Fruit fly (Drosophila melanogaster) whole organism, adult: ENCODE data around the gene Unc-115b.

ENCODE experiments used
- CG11617 ChIP-seq: fragments of 200-800 bp; sonication (Bioruptor generic); optimal IDR thresholded peaks from 2 replicates; lab custom pipeline; 2017; ENCODE audit warnings: mild to moderate bottlenecking, missing biosample characterization, missing genetic modification reagents, missing genetic modification characterization
- CG12768 ChIP-seq: fragments of 200-800 bp; sonication (Bioruptor generic); optimal IDR thresholded peaks from 2 replicates; lab custom pipeline; 2017; ENCODE audit warnings: missing biosample characterization, missing genetic modification characterization, mild to moderate bottlenecking, moderate library complexity, missing genetic modification reagents
- CG1620 ChIP-seq: fragments of 200-800 bp; sonication (Bioruptor generic); optimal IDR thresholded peaks from 2 replicates; lab custom pipeline; 2016; ENCODE audit warnings: missing biosample characterization, missing genetic modification characterization
- CG7101 ChIP-seq: fragments of 200-800 bp; sonication (Bioruptor generic); optimal IDR thresholded peaks from 2 replicates; lab custom pipeline; 2018; ENCODE audit warnings: missing biosample characterization, mild to moderate bottlenecking, missing genetic modification characterization, moderate library complexity
- Clk ChIP-seq: fragments of 200-800 bp; sonication (Bioruptor generic); optimal IDR thresholded peaks from 2 replicates; lab custom pipeline; 2017; ENCODE audit warnings: missing biosample characterization, missing genetic modification characterization
- Crg-1 ChIP-seq: fragments of 200-800 bp; sonication (Bioruptor generic); optimal IDR thresholded peaks from 2 replicates; lab custom pipeline; 2016; ENCODE audit warnings: missing biosample characterization, missing genetic modification characterization
- Hr96 ChIP-seq: fragments of 200-800 bp; sonication (Bioruptor generic); optimal IDR thresholded peaks from 2 replicates; lab custom pipeline; 2016; ENCODE audit warnings: missing biosample characterization, missing genetic modification characterization
- bab1 ChIP-seq: fragments of 200-800 bp; sonication (Bioruptor generic); optimal IDR thresholded peaks from 3 replicates; lab custom pipeline; 2019; ENCODE audit warnings: missing biosample characterization, mild to moderate bottlenecking, missing genetic modification characterization, moderate library complexity
- ovo ChIP-seq: fragments of 200-800 bp; sonication (Bioruptor generic); optimal IDR thresholded peaks from 2 replicates; lab custom pipeline; 2016; ENCODE audit warnings: missing biosample characterization, missing genetic modification characterization
- pad ChIP-seq: fragments of 200-800 bp; sonication (Bioruptor generic); optimal IDR thresholded peaks from 3 replicates; lab custom pipeline; 2017; ENCODE audit warnings: missing biosample characterization, missing genetic modification characterization, mild to moderate bottlenecking, moderate library complexity, missing genetic modification reagents
- tj ChIP-seq: fragments of 200-800 bp; sonication (Bioruptor generic); optimal IDR thresholded peaks from 3 replicates; lab custom pipeline; 2017; ENCODE audit warnings: missing biosample characterization, mild to moderate bottlenecking, missing genetic modification characterization, moderate library complexity

- TF ChIP-seq ovo (GFP tag; lab: Kevin White, UChicago) (no peak), CG7101 (tag; lab: Kevin White, UChicago) (no peak), Hr96 (GFP tag; lab: Kevin White, UChicago) (no peak), CG1620 (GFP tag; lab: Kevin White, UChicago) (no peak), Crg-1 (GFP tag; lab: Kevin White, UChicago) (no peak), Clk (GFP tag; lab: Kevin White, UChicago) (no peak), CG12768 (GFP tag; lab: Kevin White, UChicago) (no peak), CG11617 (GFP tag; lab: Kevin White, UChicago) (no peak), tj (GFP tag; lab: Kevin White, UChicago) (no peak), bab1 (GFP tag; lab: Kevin White, UChicago) (no peak), pad (no peak)
Observed at dm6 chr3R:9684125-9684524, 8.4 kb downstream of the Unc-115b start, which contains the start of gene CG9444.
